Fruit fly (Drosophila melanogaster): ENCODE measurements around the gene CAH8.

CAH8 gene

dm6 chr3R:22358810-22359209 is 30.7 kb downstream of the CAH8 start (continued):
- peak; percentile 59; the same call in 2 of the 3 replicates for TF ChIP-seq ken (GFP tag; IDR thresholded peaks at IDR 0.05)
- TF ChIP-seq Hr3 (GFP tag; optimal IDR thresholded peaks at IDR 0.05) = peak; percentile 55
- no peak for TF ChIP-seq BEAF-32 (GFP tag; optimal IDR thresholded peaks at IDR 0.05)
- no peak for TF ChIP-seq Abd-B (GFP tag; optimal IDR thresholded peaks at IDR 0.05)
- peak; percentile 73 for TF ChIP-seq CG4424 (GFP tag; optimal IDR thresholded peaks at IDR 0.05)
- 0 out of 3 replicates have a peak, but pooled peaks have one; percentile 35 for TF ChIP-seq CG11456 (GFP tag; IDR thresholded peaks at IDR 0.05)
- no peak for TF ChIP-seq cas (GFP tag; IDR thresholded peaks at IDR 0.05)
- peak; percentile 51 for TF ChIP-seq Hsf (GFP tag; optimal IDR thresholded peaks at IDR 0.05)
- no peak for TF ChIP-seq Usf (GFP tag; optimal IDR thresholded peaks at IDR 0.05)
- TF ChIP-seq Opbp (GFP tag; IDR thresholded peaks at IDR 0.05; ENCODE audit: partially characterized antibody) = no peak
- no peak for TF ChIP-seq CG7963 (GFP tag; IDR thresholded peaks at IDR 0.05; ENCODE audit: partially characterized antibody)
- TF ChIP-seq CG10565 (GFP tag; optimal IDR thresholded peaks at IDR 0.05) = peak; percentile 12
- TF ChIP-seq Lpt (GFP tag; optimal IDR thresholded peaks at IDR 0.05) = no peak
- no peak for TF ChIP-seq mam (GFP tag; optimal IDR thresholded peaks at IDR 0.05)
- TF ChIP-seq Adf1 (GFP tag; IDR thresholded peaks at IDR 0.05) = no peak
- TF ChIP-seq exex (tag; optimal IDR thresholded peaks at IDR 0.05) = peak; percentile 41
- TF ChIP-seq kni (GFP tag; optimal IDR thresholded peaks at IDR 0.05) = peak; percentile 78
- peak; percentile 91; the same call in 2 of the 3 replicates for TF ChIP-seq CG2199 (GFP tag; IDR thresholded peaks at IDR 0.05)
- peak in 1 of 3 experiments; percentile 77 for TF ChIP-seq lola (GFP tag; optimal IDR thresholded peaks at IDR 0.05)
- TF ChIP-seq abd-A (tag; optimal IDR thresholded peaks at IDR 0.05) = no peak
- peak; percentile 69 for TF ChIP-seq nerfin-1 (tag; optimal IDR thresholded peaks at IDR 0.05)
- TF ChIP-seq HmgZ (tag; optimal IDR thresholded peaks at IDR 0.05) = peak; percentile 33
- peak; percentile 88 for TF ChIP-seq dmrt11E (tag; optimal IDR thresholded peaks at IDR 0.05)
- TF ChIP-seq tio (GFP tag; optimal IDR thresholded peaks at IDR 0.05) = peak; percentile 61
- peak; percentile 38 for TF ChIP-seq Camta (GFP tag; optimal IDR thresholded peaks at IDR 0.05)
- TF ChIP-seq Chrac-16 (GFP tag; optimal IDR thresholded peaks at IDR 0.05) = peak; percentile 32
- peak; percentile 52; the same call in 1 of the 3 replicates for TF ChIP-seq CG14050 (GFP tag; IDR thresholded peaks at IDR 0.05)
- TF ChIP-seq CG14710 (tag; optimal IDR thresholded peaks at IDR 0.05) = peak; percentile 87
- TF ChIP-seq fd102C (GFP tag; optimal IDR thresholded peaks at IDR 0.05) = no peak
- TF ChIP-seq CG4282 (GFP tag; optimal IDR thresholded peaks at IDR 0.05) = no peak
- TF ChIP-seq CG12219 (GFP tag; optimal IDR thresholded peaks at IDR 0.05) = peak; percentile 44
- peak; percentile 49; the same call in 1 of the 2 replicates for TF ChIP-seq bowl (GFP tag; IDR thresholded peaks at IDR 0.05)
- TF ChIP-seq ems (GFP tag; optimal IDR thresholded peaks at IDR 0.05) = peak; percentile 56
- TF ChIP-seq en (GFP tag; optimal IDR thresholded peaks at IDR 0.05) = no peak
- peak; percentile 23 for TF ChIP-seq jing (GFP tag; optimal IDR thresholded peaks at IDR 0.05)
- peak; percentile 50 for TF ChIP-seq CG10366 (GFP tag; IDR thresholded peaks at IDR 0.05)
- TF ChIP-seq E2f2 (GFP tag; IDR thresholded peaks at IDR 0.05) = peak; percentile 54; the same call in 1 of the 2 replicates
- no peak for TF ChIP-seq CG30020 (tag; optimal IDR thresholded peaks at IDR 0.05)
- no peak for TF ChIP-seq mld (GFP tag; IDR thresholded peaks at IDR 0.05; ENCODE audit: partially characterized antibody)
- TF ChIP-seq CG13287 (GFP tag; IDR thresholded peaks at IDR 0.05; ENCODE audit: partially characterized antibody) = no peak
- no peak for TF ChIP-seq Trl (optimal IDR thresholded peaks at IDR 0.05)
- peak; percentile 76 for TF ChIP-seq Trl (GFP tag; optimal IDR thresholded peaks at IDR 0.05)
- peak; percentile 65 for TF ChIP-seq CG10267 (tag; optimal IDR thresholded peaks at IDR 0.05)
- no peak for TF ChIP-seq D (optimal IDR thresholded peaks at IDR 0.05)
- TF ChIP-seq D (GFP tag; optimal IDR thresholded peaks at IDR 0.05) = peak; percentile 82
- peak; percentile 66; the same call in 1 of the 2 replicates for TF ChIP-seq CG11696 (GFP tag; IDR thresholded peaks at IDR 0.05)
- no peak for TF ChIP-seq salm (tag; optimal IDR thresholded peaks at IDR 0.05)
- peak; percentile 89 for TF ChIP-seq CG15696 (tag; optimal IDR thresholded peaks at IDR 0.05)
- TF ChIP-seq scrt (GFP tag; optimal IDR thresholded peaks at IDR 0.05) = peak; percentile 6
- no peak for TF ChIP-seq CG17912 (GFP tag; optimal IDR thresholded peaks at IDR 0.05)
- no peak for TF ChIP-seq HLHmδ (GFP tag; optimal IDR thresholded peaks at IDR 0.05)

Measured in whole organism, embryonic.